Fruit fly (Drosophila melanogaster) whole organism, embryonic: ENCODE data around the gene eya.
A peak's percentile ranks its signal among the peaks of the same experiment; 100 is the strongest.

Source experiments
- Asciz ChIP-seq: fragments of 200-800 bp; sonication (Bioruptor generic); optimal IDR thresholded peaks from 2 replicates; lab custom pipeline; 2017; ENCODE audit warnings: missing biosample characterization, mild to moderate bottlenecking, missing genetic modification characterization, missing genetic modification reagents
- Atf3 ChIP-seq: fragments of 200-800 bp; sonication (Bioruptor generic); optimal IDR thresholded peaks from 3 replicates; lab custom pipeline; 2016; ENCODE audit warnings: missing biosample characterization, missing genetic modification characterization
- Atf6 ChIP-seq: fragments of 200-800 bp; sonication (Bioruptor generic); IDR thresholded peaks from 2 replicates; pipeline ENCODE4 v1.3.6; 2022; ENCODE audit warnings: missing biosample characterization, missing genetic modification characterization
- Blimp-1 ChIP-seq: fragments of 200-800 bp; sonication (Bioruptor generic); optimal IDR thresholded peaks from 3 replicates; lab custom pipeline; 2018; ENCODE audit warnings: missing biosample characterization, missing genetic modification characterization, mild to moderate bottlenecking, moderate library complexity, missing genetic modification reagents
- CG10979 ChIP-seq: fragments of 200-800 bp; sonication (Bioruptor generic); optimal IDR thresholded peaks from 2 replicates; lab custom pipeline; 2018; ENCODE audit warnings: missing biosample characterization, mild to moderate bottlenecking, missing genetic modification characterization, moderate library complexity
- CG11085 ChIP-seq: fragments of 200-800 bp; sonication (Bioruptor generic); IDR thresholded peaks from 2 replicates; pipeline ENCODE4 v1.3.6; 2022; ENCODE audit warnings: missing biosample characterization, missing genetic modification characterization
- CG13624 ChIP-seq: fragments of 200-800 bp; sonication (Bioruptor generic); optimal IDR thresholded peaks from 2 replicates; lab custom pipeline; 2016; ENCODE audit warnings: missing biosample characterization, missing genetic modification characterization
- CG17359 ChIP-seq: fragments of 200-800 bp; sonication (Bioruptor generic); optimal IDR thresholded peaks from 3 replicates; lab custom pipeline; 2018; ENCODE audit warnings: missing biosample characterization, mild to moderate bottlenecking, missing genetic modification characterization, moderate library complexity
- CG17385 ChIP-seq: fragments of 200-800 bp; sonication (Bioruptor generic); optimal IDR thresholded peaks from 3 replicates; lab custom pipeline; 2018; ENCODE audit warnings: missing biosample characterization, mild to moderate bottlenecking, missing genetic modification characterization
- CG17568 ChIP-seq: fragments of 200-800 bp; sonication (Bioruptor generic); optimal IDR thresholded peaks from 2 replicates; lab custom pipeline; 2018; ENCODE audit warnings: missing biosample characterization, mild to moderate bottlenecking, missing genetic modification characterization, moderate library complexity
- CG18619 ChIP-seq: fragments of 200-800 bp; sonication (Bioruptor generic); optimal IDR thresholded peaks from 3 replicates; lab custom pipeline; 2017; ENCODE audit warnings: missing biosample characterization, mild to moderate bottlenecking, missing genetic modification characterization
- CG3163 ChIP-seq: fragments of 200-800 bp; sonication (Bioruptor generic); optimal IDR thresholded peaks from 3 replicates; lab custom pipeline; 2016; ENCODE audit warnings: missing biosample characterization, missing genetic modification characterization
- CG7928 ChIP-seq: fragments of 200-800 bp; sonication (Bioruptor generic); optimal IDR thresholded peaks from 2 replicates; lab custom pipeline; 2017; ENCODE audit warnings: missing biosample characterization, mild to moderate bottlenecking, missing genetic modification characterization
- CG8281 ChIP-seq: fragments of 200-800 bp; sonication (Bioruptor generic); optimal IDR thresholded peaks from 2 replicates; lab custom pipeline; 2018; ENCODE audit warnings: missing biosample characterization, mild to moderate bottlenecking, missing genetic modification characterization, moderate library complexity
- CG9797 ChIP-seq: fragments of 200-800 bp; sonication (Bioruptor generic); optimal IDR thresholded peaks from 3 replicates; lab custom pipeline; 2018; ENCODE audit warnings: missing biosample characterization, mild to moderate bottlenecking, missing genetic modification characterization
- Chrac-16 ChIP-seq: fragments of 200-800 bp; sonication (Bioruptor generic); optimal IDR thresholded peaks from 3 replicates; lab custom pipeline; 2016; ENCODE audit warnings: missing biosample characterization, missing genetic modification characterization
- Dbx ChIP-seq: fragments of 200-800 bp; sonication (Bioruptor generic); IDR thresholded peaks from 3 replicates; pipeline ENCODE4 v1.3.6; 2022; ENCODE audit warnings: missing biosample characterization, missing genetic modification characterization
- Drgx ChIP-seq: fragments of 200-800 bp; sonication (Bioruptor generic); IDR thresholded peaks from 2 replicates; pipeline ENCODE4 v1.3.6; 2022; ENCODE audit warnings: missing biosample characterization, missing genetic modification characterization
- Eip74EF ChIP-seq, 2 experiments: fragments of 200-800 bp in 1 of 2; fragments of >200 bp in 1 of 2; sonication (Bioruptor generic) in 1 of 2; optimal IDR thresholded peaks; 2 replicates each; lab custom pipeline; 2017 to 2019; ENCODE audit warnings: missing biosample characterization in 2 of 2, missing genetic modification characterization in 2 of 2, mild to moderate bottlenecking in 1 of 2, moderate library complexity in 1 of 2
- Fer1 ChIP-seq: fragments of 200-800 bp; sonication (Bioruptor generic); optimal IDR thresholded peaks from 2 replicates; lab custom pipeline; 2017; ENCODE audit warnings: missing biosample characterization, mild to moderate bottlenecking, missing genetic modification characterization
- Fer2 ChIP-seq: fragments of 200-800 bp; sonication (Bioruptor generic); optimal IDR thresholded peaks from 2 replicates; lab custom pipeline; 2018; ENCODE audit warnings: missing biosample characterization, mild to moderate bottlenecking, missing genetic modification characterization, moderate library complexity
- Hand ChIP-seq: fragments of 200-800 bp; sonication (Bioruptor generic); optimal IDR thresholded peaks from 2 replicates; lab custom pipeline; 2017; ENCODE audit warnings: mild to moderate bottlenecking, missing biosample characterization, missing genetic modification reagents, missing genetic modification characterization
- Hey ChIP-seq: fragments of 200-800 bp; sonication (Bioruptor generic); optimal IDR thresholded peaks from 3 replicates; lab custom pipeline; 2018; ENCODE audit warnings: missing biosample characterization, mild to moderate bottlenecking, missing genetic modification characterization
- HmgD ChIP-seq: fragments of 200-800 bp; sonication (Bioruptor generic); optimal IDR thresholded peaks from 3 replicates; lab custom pipeline; 2016; ENCODE audit warnings: missing biosample characterization, missing genetic modification characterization
- Hr78 ChIP-seq, 2 experiments: fragments of 200-800 bp in 1 of 2; fragments of >200 bp in 1 of 2; sonication (Bioruptor generic) in 1 of 2; optimal IDR thresholded peaks; 2 replicates each; lab custom pipeline; 2017 to 2019; ENCODE audit warnings: missing biosample characterization in 2 of 2, missing genetic modification characterization in 2 of 2, mild to moderate bottlenecking in 1 of 2, moderate library complexity in 1 of 2
- Lpt ChIP-seq: fragments of >200 bp; optimal IDR thresholded peaks from 2 replicates; lab custom pipeline; 2018; ENCODE audit warnings: missing biosample characterization, missing genetic modification characterization
- Med ChIP-seq: fragments of 200-800 bp; sonication (Bioruptor generic); peaks from one replicate; lab custom pipeline; 2016; ENCODE audit warnings: missing biosample characterization, missing genetic modification characterization, mild to moderate bottlenecking, inconsistent platforms, moderate library complexity
- NK7.1 ChIP-seq: fragments of 200-800 bp; sonication (Bioruptor generic); optimal IDR thresholded peaks from 3 replicates; lab custom pipeline; 2016; ENCODE audit warnings: missing biosample characterization, missing genetic modification characterization
- Ssrp ChIP-seq: fragments of 200-800 bp; sonication (Bioruptor generic); optimal IDR thresholded peaks from 2 replicates; lab custom pipeline; 2018; ENCODE audit warnings: missing biosample characterization, mild to moderate bottlenecking, missing genetic modification characterization, moderate library complexity
- ash1 ChIP-seq: fragments of 200-800 bp; sonication (Bioruptor generic); optimal IDR thresholded peaks from 2 replicates; lab custom pipeline; 2018; ENCODE audit warnings: missing biosample characterization, mild to moderate bottlenecking, missing genetic modification characterization
- fu2 ChIP-seq: fragments of 200-800 bp; sonication (Bioruptor generic); optimal IDR thresholded peaks from 2 replicates; lab custom pipeline; 2016; ENCODE audit warnings: missing biosample characterization, missing genetic modification characterization
- gcm ChIP-seq: fragments of 200-800 bp; sonication (Bioruptor generic); optimal IDR thresholded peaks from 2 replicates; lab custom pipeline; 2019; ENCODE audit warnings: missing biosample characterization, mild to moderate bottlenecking, missing genetic modification characterization, moderate library complexity
- gem ChIP-seq: fragments of 200-800 bp; sonication (Bioruptor generic); optimal IDR thresholded peaks from 2 replicates; lab custom pipeline; 2019; ENCODE audit warnings: missing biosample characterization, mild to moderate bottlenecking, missing genetic modification characterization, moderate library complexity
- gfzf ChIP-seq: fragments of 200-800 bp; sonication (Bioruptor generic); optimal IDR thresholded peaks from 2 replicates; lab custom pipeline; 2016; ENCODE audit warnings: missing biosample characterization, mild to moderate bottlenecking, missing genetic modification characterization, moderate library complexity
- hb ChIP-seq: fragments of 200-800 bp; sonication (Bioruptor generic); IDR thresholded peaks from 3 replicates; pipeline ENCODE4 v1.3.6; 2022; ENCODE audit warnings: missing biosample characterization, missing genetic modification characterization; ENCODE audit not compliant: partially characterized antibody
- hbn ChIP-seq: fragments of 200-800 bp; sonication (Bioruptor generic); IDR thresholded peaks from 2 replicates; pipeline ENCODE4 v1.3.6; 2022; ENCODE audit warnings: missing biosample characterization, missing genetic modification characterization; ENCODE audit not compliant: partially characterized antibody
- klu ChIP-seq: fragments of 200-800 bp; sonication (Bioruptor generic); IDR thresholded peaks from 2 replicates; pipeline ENCODE4 v1.3.6; 2022; ENCODE audit warnings: missing biosample characterization, missing genetic modification characterization
- nau ChIP-seq: fragments of 200-800 bp; sonication (Bioruptor generic); optimal IDR thresholded peaks from 3 replicates; lab custom pipeline; 2017; ENCODE audit warnings: missing biosample characterization, mild to moderate bottlenecking, missing genetic modification characterization, missing genetic modification reagents
- nerfin-2 ChIP-seq: fragments of 200-800 bp; sonication (Bioruptor generic); IDR thresholded peaks from 2 replicates; pipeline ENCODE4 v1.3.6; 2022; ENCODE audit warnings: missing biosample characterization, missing genetic modification characterization; ENCODE audit not compliant: partially characterized antibody
- prd ChIP-seq, 3 experiments: fragments of >200 bp in 2 of 3; fragments of 200-800 bp in 1 of 3; sonication (Bioruptor generic) in 1 of 3; optimal IDR thresholded peaks in 2 of 3; IDR thresholded peaks in 1 of 3; 2 replicates in 2 of 3; 3 replicates in 1 of 3; pipeline versions ENCODE4 v1.3.6 to Lab custom; 2017 to 2022; ENCODE audit warnings: missing biosample characterization in 1 of 3, missing genetic modification characterization in 1 of 3
- pum ChIP-seq: fragments of 200-800 bp; sonication (Bioruptor generic); optimal IDR thresholded peaks from 2 replicates; lab custom pipeline; 2016; ENCODE audit warnings: missing biosample characterization, missing genetic modification characterization
- run ChIP-seq: fragments of 200-800 bp; sonication (Bioruptor generic); optimal IDR thresholded peaks from 3 replicates; lab custom pipeline; 2018; ENCODE audit warnings: missing biosample characterization, mild to moderate bottlenecking, missing genetic modification characterization
- sc ChIP-seq, 3 experiments: fragments of >200 bp in 2 of 3; fragments of 200-800 bp in 1 of 3; sonication (Bioruptor generic) in 1 of 3; optimal IDR thresholded peaks; 2 replicates in 2 of 3; 3 replicates in 1 of 3; lab custom pipeline; 2017; ENCODE audit warnings: mild to moderate bottlenecking in 1 of 3, missing biosample characterization in 1 of 3, missing genetic modification characterization in 1 of 3, missing genetic modification reagents in 1 of 3
- sna ChIP-seq: fragments of 200-800 bp; sonication (Bioruptor generic); IDR thresholded peaks from 2 replicates; pipeline ENCODE4 v1.3.6; 2022; ENCODE audit warnings: missing biosample characterization, missing genetic modification characterization; ENCODE audit not compliant: partially characterized antibody
- stc ChIP-seq: fragments of 200-800 bp; sonication (Bioruptor generic); IDR thresholded peaks from 2 replicates; pipeline ENCODE4 v1.3.6; 2022; ENCODE audit warnings: missing biosample characterization, missing genetic modification characterization
- zf30C ChIP-seq: fragments of 200-800 bp; sonication (Bioruptor generic); optimal IDR thresholded peaks from 3 replicates; lab custom pipeline; 2018; ENCODE audit warnings: missing biosample characterization, mild to moderate bottlenecking, missing genetic modification characterization

The eya gene

DNA sequence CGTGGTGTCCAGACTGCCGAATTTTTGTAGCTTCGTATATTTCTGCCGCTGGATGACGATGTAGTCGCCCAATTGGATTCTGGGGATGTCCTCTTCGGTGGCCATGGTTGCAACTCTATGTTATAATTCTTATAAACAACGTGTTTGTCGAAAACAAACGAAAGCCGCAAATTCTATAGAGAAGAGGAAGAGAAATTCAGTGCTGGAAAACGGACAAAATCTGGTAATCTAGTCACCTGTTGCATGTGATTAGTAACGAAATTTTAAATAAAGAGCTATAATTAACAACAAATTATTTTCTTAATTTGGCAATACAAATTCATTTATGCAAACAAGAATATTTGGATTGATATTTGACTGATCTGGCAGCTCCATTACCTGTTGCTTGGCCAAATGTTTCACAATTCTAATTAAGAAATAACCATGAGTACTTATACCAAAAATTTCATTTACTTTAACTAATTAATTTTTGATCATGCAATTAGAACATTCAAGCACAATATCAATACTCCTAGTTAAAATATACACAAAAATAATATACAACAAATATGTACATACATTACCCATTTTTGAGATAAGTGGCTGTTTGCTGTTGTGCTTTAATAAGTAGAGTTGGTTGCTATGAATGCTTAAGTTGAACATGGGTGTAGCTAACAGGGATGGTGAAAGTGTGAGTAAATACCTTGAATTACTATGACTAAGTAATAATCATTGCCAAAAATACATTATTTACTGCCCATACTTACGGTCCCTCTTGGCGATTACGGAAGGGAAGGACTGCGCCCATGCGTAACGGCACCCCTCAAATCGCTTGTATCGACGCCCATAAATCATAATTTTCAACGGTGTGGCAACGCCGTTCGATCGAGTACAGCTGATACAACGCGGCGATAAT is 14.9 kb upstream of the eya start, which contains the start of the genes Trmt6 and Ent2 (continued):
- TF ChIP-seq Ssrp (tag; lab: Kevin White, UChicago): peak; percentile 93
- peak; percentile 88 for TF ChIP-seq nau (GFP tag; lab: Kevin White, UChicago)
- TF ChIP-seq Chrac-16 (GFP tag; lab: Kevin White, UChicago): peak; percentile 96
- peak; percentile 100 for TF ChIP-seq Med (GFP tag; lab: Kevin White, UChicago)
- TF ChIP-seq Lpt (GFP tag; lab: Kevin White, UChicago): no peak
- peak; percentile 97 for TF ChIP-seq fu2 (GFP tag; lab: Kevin White, UChicago)
- no peak for TF ChIP-seq hb (GFP tag; lab: Robert Waterston, UW)
- peak; percentile 80 for TF ChIP-seq CG17568
- TF ChIP-seq HmgD (GFP tag; lab: Kevin White, UChicago): peak; percentile 96
- TF ChIP-seq Atf6 (GFP tag; lab: Robert Waterston, UW): peak; percentile 95
- peak; percentile 85 for TF ChIP-seq Hand (GFP tag; lab: Kevin White, UChicago)
- peak; percentile 93 for TF ChIP-seq Atf3 (GFP tag; lab: Kevin White, UChicago)
- peak; percentile 77 for TF ChIP-seq Hey (tag; lab: Kevin White, UChicago)
- TF ChIP-seq CG10979 (tag; lab: Kevin White, UChicago): peak; percentile 88
- peak; percentile 96 for TF ChIP-seq CG13624
- TF ChIP-seq sna (GFP tag; lab: Robert Waterston, UW): no peak
- peak; percentile 88 for TF ChIP-seq Fer1 (GFP tag; lab: Kevin White, UChicago)
- peak; percentile 95 for TF ChIP-seq gem (tag; lab: Kevin White, UChicago)
- TF ChIP-seq Asciz (GFP tag; lab: Kevin White, UChicago): peak; percentile 90
- peak; percentile 92 for TF ChIP-seq pum
- TF ChIP-seq CG8281 (tag; lab: Kevin White, UChicago): peak; percentile 84
- peak; percentile 12 for TF ChIP-seq gfzf (GFP tag; lab: Kevin White, UChicago)
- peak; percentile 97 for TF ChIP-seq Drgx
- no peak for TF ChIP-seq zf30C
- no peak for TF ChIP-seq hbn (GFP tag; lab: Robert Waterston, UW)
- peak in 1 of 2 experiments; percentile 80 for TF ChIP-seq Hr78 (GFP tag; optimal IDR thresholded peaks at IDR 0.05; lab: Kevin White, UChicago)
- TF ChIP-seq CG7928 (GFP tag; lab: Kevin White, UChicago): peak; percentile 76
- peak; percentile 96 for TF ChIP-seq CG17385 (GFP tag; lab: Kevin White, UChicago)
- peak; percentile 94 for TF ChIP-seq CG17359 (tag; lab: Kevin White, UChicago)
- peak; percentile 85 for TF ChIP-seq CG3163
- TF ChIP-seq CG9797 (GFP tag; lab: Kevin White, UChicago): peak; percentile 24
- TF ChIP-seq klu (GFP tag; lab: Robert Waterston, UW): peak; percentile 95
- peak; percentile 97 for TF ChIP-seq stc (GFP tag; lab: Robert Waterston, UW)
- TF ChIP-seq CG18619 (GFP tag; lab: Kevin White, UChicago): peak; percentile 95
- peak; percentile 87 for TF ChIP-seq Fer2 (tag; lab: Kevin White, UChicago)
- no peak for TF ChIP-seq prd (optimal IDR thresholded peaks at IDR 0.05; lab: Kevin White, UChicago)
- TF ChIP-seq prd (GFP tag; IDR thresholded peaks at IDR 0.05; lab: Robert Waterston, UW): peak; percentile 99
- no peak for TF ChIP-seq sc (optimal IDR thresholded peaks at IDR 0.05; lab: Kevin White, UChicago)
- TF ChIP-seq sc (GFP tag; optimal IDR thresholded peaks at IDR 0.05; lab: Kevin White, UChicago): peak; percentile 78
- TF ChIP-seq CG11085: peak; percentile 97
- peak; percentile 87 for TF ChIP-seq Blimp-1 (GFP tag; lab: Kevin White, UChicago)
- TF ChIP-seq Dbx (GFP tag; lab: Robert Waterston, UW): peak; percentile 97
- TF ChIP-seq ash1 (GFP tag; lab: Kevin White, UChicago): peak; percentile 73
- peak; percentile 89 for TF ChIP-seq NK7.1 (GFP tag; lab: Kevin White, UChicago)
- peak in 1 of 2 experiments; percentile 88 for TF ChIP-seq Eip74EF (GFP tag; optimal IDR thresholded peaks at IDR 0.05; lab: Kevin White, UChicago)
- TF ChIP-seq gcm: peak; percentile 75
- peak; percentile 79 for TF ChIP-seq run
- no peak for TF ChIP-seq nerfin-2 (GFP tag; lab: Robert Waterston, UW)
